Fruit fly (Drosophila melanogaster) whole organism, larva: ENCODE measurements around the gene CG13760.

Experiments
- noc ChIP-seq: fragments of 200-800 bp; sonication (Bioruptor generic); optimal IDR thresholded peaks from 3 replicates; lab custom pipeline; 2019; ENCODE audit warnings: missing biosample characterization, mild to moderate bottlenecking, missing genetic modification characterization, moderate library complexity

CG13760 gene

DNA sequence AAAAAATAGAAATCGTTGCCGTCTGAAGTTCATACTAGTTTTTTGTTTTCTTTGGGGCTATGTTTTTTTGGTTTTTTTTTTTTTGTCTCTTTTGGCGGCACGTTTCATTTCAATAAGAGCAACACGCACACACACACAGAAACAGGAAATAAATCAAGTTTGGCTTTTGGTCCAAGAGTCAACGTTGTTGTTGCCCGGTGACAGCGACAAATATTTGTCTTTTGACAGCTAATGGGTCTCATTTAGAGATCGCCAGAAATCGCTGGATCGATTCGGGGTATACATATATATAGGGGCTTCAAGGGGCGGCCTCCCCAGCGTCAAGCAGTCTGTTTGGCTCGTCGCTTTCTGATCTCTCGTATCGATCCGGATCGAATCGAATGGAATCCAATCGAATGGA lies 48.1 kb downstream of the CG13760 start:
- no peak for TF ChIP-seq noc (tag; lab: Kevin White, UChicago)

dm6 chrX:2536136-2536535 lies 49.4 kb downstream of the CG13760 start:
- no peak for TF ChIP-seq noc (tag; lab: Kevin White, UChicago)

- no peak for TF ChIP-seq noc (tag; lab: Kevin White, UChicago)
These were observed 50.4 kb downstream of the CG13760 start for dm6 chrX:2534951-2535693.

- TF ChIP-seq noc (tag; lab: Kevin White, UChicago): peak; percentile 1
These were observed 51.5 kb downstream of the CG13760 start for dm6 chrX:2533843-2534473.
